Fruit fly (Drosophila melanogaster) whole organism, wandering third instar larva: ENCODE measurements around the gene Trpgamma.

Experiments
- Abd-B ChIP-seq: fragments of >200 bp; optimal IDR thresholded peaks from 2 replicates; lab custom pipeline; 2017; ENCODE audit warnings: missing biosample characterization, missing genetic modification characterization
- CG32264 ChIP-seq: fragments of 200-800 bp; sonication (Bioruptor generic); optimal IDR thresholded peaks from 2 replicates; lab custom pipeline; 2016; ENCODE audit warnings: missing biosample characterization, missing genetic modification characterization
- CG9705 ChIP-seq: fragments of 200-800 bp; sonication (Bioruptor generic); optimal IDR thresholded peaks from 2 replicates; lab custom pipeline; 2018; ENCODE audit warnings: missing biosample characterization, mild to moderate bottlenecking, missing genetic modification characterization
- CrebA ChIP-seq: fragments of 200-800 bp; sonication (Bioruptor generic); optimal IDR thresholded peaks from 2 replicates; lab custom pipeline; 2016; ENCODE audit warnings: missing biosample characterization, mild to moderate bottlenecking, missing genetic modification characterization, borderline replicate concordance
- Dfd ChIP-seq: fragments of >200 bp; optimal IDR thresholded peaks from 2 replicates; lab custom pipeline; 2017; ENCODE audit warnings: missing biosample characterization, missing genetic modification characterization
- Dif ChIP-seq: fragments of 200-275, 200-300 bp; sonication (Bioruptor generic); optimal IDR thresholded peaks from 2 replicates; lab custom pipeline; 2018; ENCODE audit warnings: missing biosample characterization, missing genetic modification characterization; ENCODE audit not compliant: partially characterized antibody
- GATAd ChIP-seq: sonication (Bioruptor generic); optimal IDR thresholded peaks from 2 replicates; lab custom pipeline; 2016; ENCODE audit warnings: missing biosample characterization, missing genetic modification characterization
- HLH106 ChIP-seq: fragments of 200-800 bp; optimal IDR thresholded peaks from 3 replicates; lab custom pipeline; 2019; ENCODE audit warnings: missing biosample characterization, mild to moderate bottlenecking, missing genetic modification characterization, moderate library complexity
- Hnf4 ChIP-seq: fragments of 200-800 bp; sonication (Bioruptor generic); optimal IDR thresholded peaks from 2 replicates; lab custom pipeline; 2016; ENCODE audit warnings: missing biosample characterization, mild to moderate bottlenecking, missing genetic modification characterization
- Hr78 ChIP-seq: fragments of >200 bp; optimal IDR thresholded peaks from 2 replicates; lab custom pipeline; 2017; ENCODE audit warnings: missing biosample characterization, missing genetic modification characterization
- Hr83 ChIP-seq: fragments of 200-300 bp; sonication (Bioruptor generic); optimal IDR thresholded peaks from 2 replicates; lab custom pipeline; 2016; ENCODE audit warnings: missing biosample characterization, mild to moderate bottlenecking, missing genetic modification characterization, moderate library complexity; ENCODE audit not compliant: poor library complexity, severe bottlenecking
- Jra ChIP-seq: sonication (Bioruptor generic); optimal IDR thresholded peaks from 2 replicates; lab custom pipeline; 2016; ENCODE audit warnings: missing biosample characterization, missing genetic modification characterization
- Mio ChIP-seq: sonication (Bioruptor generic); optimal IDR thresholded peaks from 2 replicates; lab custom pipeline; 2016; ENCODE audit warnings: missing biosample characterization, missing genetic modification characterization
- Myc ChIP-seq: fragments of >200 bp; optimal IDR thresholded peaks from 2 replicates; lab custom pipeline; 2017
- N ChIP-seq: fragments of >200 bp; optimal IDR thresholded peaks from 2 replicates; lab custom pipeline; 2018; ENCODE audit warnings: missing biosample characterization, missing external identifiers, missing genetic modification characterization
- OdsH ChIP-seq: fragments of 200-800 bp; sonication (Bioruptor generic); optimal IDR thresholded peaks from 2 replicates; lab custom pipeline; 2016; ENCODE audit warnings: missing biosample characterization, mild to moderate bottlenecking, missing genetic modification characterization
- Rel ChIP-seq, 2 experiments: fragments of 200-800 bp; sonication (Bioruptor generic) in 1 of 2; optimal IDR thresholded peaks; 2 replicates in 1 of 2; 3 replicates in 1 of 2; lab custom pipeline; 2016 to 2019; ENCODE audit warnings: mild to moderate bottlenecking in 2 of 2, missing biosample characterization in 2 of 2, missing genetic modification characterization in 2 of 2, moderate library complexity in 1 of 2
- Sp1 ChIP-seq: fragments of 200-800 bp; sonication (Bioruptor generic); optimal IDR thresholded peaks from 3 replicates; lab custom pipeline; 2019; ENCODE audit warnings: missing biosample characterization, mild to moderate bottlenecking, missing genetic modification characterization, moderate library complexity
- Vsx2 ChIP-seq: fragments of 200-300, 225-300 bp; sonication (Bioruptor generic); optimal IDR thresholded peaks from 2 replicates; lab custom pipeline; 2018; ENCODE audit warnings: missing biosample characterization, missing genetic modification characterization; ENCODE audit not compliant: partially characterized antibody
- br ChIP-seq: fragments of 200-800 bp; sonication (Bioruptor generic); optimal IDR thresholded peaks from 2 replicates; lab custom pipeline; 2016; ENCODE audit warnings: missing biosample characterization, missing genetic modification characterization
- brk ChIP-seq: fragments of 200-800 bp; sonication (Bioruptor generic); optimal IDR thresholded peaks from 2 replicates; lab custom pipeline; 2016; ENCODE audit warnings: missing biosample characterization, mild to moderate bottlenecking, missing genetic modification characterization
- dl ChIP-seq, 2 experiments: fragments of 175-275, 200-275 bp in 1 of 2; fragments of 200-275 bp in 1 of 2; sonication (Bioruptor generic); optimal IDR thresholded peaks; lab custom pipeline; 2018; ENCODE audit warnings: mild to moderate bottlenecking in 2 of 2, missing biosample characterization in 2 of 2, missing genetic modification characterization in 2 of 2, moderate library complexity in 2 of 2; ENCODE audit not compliant: partially characterized antibody in 2 of 2, insufficient read depth in 1 of 2
- dmrt93B ChIP-seq: fragments of 200-800 bp; sonication (Bioruptor generic); optimal IDR thresholded peaks from 2 replicates; lab custom pipeline; 2018; ENCODE audit warnings: missing biosample characterization, mild to moderate bottlenecking, missing genetic modification characterization
- dsf ChIP-seq: sonication (Bioruptor generic); optimal IDR thresholded peaks from 2 replicates; lab custom pipeline; 2016; ENCODE audit warnings: missing biosample characterization, missing genetic modification characterization, borderline replicate concordance
- ey ChIP-seq: fragments of 200-800 bp; sonication (Bioruptor generic); optimal IDR thresholded peaks from 2 replicates; lab custom pipeline; 2016; ENCODE audit warnings: missing biosample characterization, missing genetic modification characterization
- foxo ChIP-seq, 2 experiments: fragments of 200-800 bp; sonication (Bioruptor generic); optimal IDR thresholded peaks; 2 replicates in 1 of 2; 3 replicates in 1 of 2; lab custom pipeline; 2016 to 2017; ENCODE audit warnings: missing biosample characterization in 2 of 2, missing genetic modification characterization in 2 of 2
- fru ChIP-seq: fragments of 200-800 bp; sonication (Bioruptor generic); optimal IDR thresholded peaks from 3 replicates; lab custom pipeline; 2016; ENCODE audit warnings: missing biosample characterization, mild to moderate bottlenecking, missing genetic modification characterization
- h ChIP-seq: fragments of 200-800 bp; sonication (Bioruptor generic); optimal IDR thresholded peaks from 3 replicates; lab custom pipeline; 2016; ENCODE audit warnings: missing biosample characterization, mild to moderate bottlenecking, missing genetic modification characterization
- jim ChIP-seq: fragments of 175-275, 200-325 bp; sonication (Bioruptor generic); optimal IDR thresholded peaks from 2 replicates; lab custom pipeline; 2016; ENCODE audit warnings: missing biosample characterization, mild to moderate bottlenecking, missing genetic modification characterization
- lola ChIP-seq: fragments of >200 bp; optimal IDR thresholded peaks from 2 replicates; lab custom pipeline; 2017; ENCODE audit warnings: missing biosample characterization, missing genetic modification characterization
- pan ChIP-seq: fragments of >200 bp; optimal IDR thresholded peaks from 2 replicates; lab custom pipeline; 2017
- psq ChIP-seq: fragments of 200-800 bp; sonication (Bioruptor generic); optimal IDR thresholded peaks from 3 replicates; lab custom pipeline; 2017; ENCODE audit warnings: missing biosample characterization, mild to moderate bottlenecking, missing genetic modification characterization, moderate library complexity
- rgr ChIP-seq: fragments of 200-800 bp; sonication (Bioruptor generic); optimal IDR thresholded peaks from 3 replicates; lab custom pipeline; 2016; ENCODE audit warnings: missing biosample characterization, mild to moderate bottlenecking, missing genetic modification characterization
- sage ChIP-seq: fragments of 200-800 bp; sonication (Bioruptor generic); optimal IDR thresholded peaks from 2 replicates; lab custom pipeline; 2016; ENCODE audit warnings: missing biosample characterization, mild to moderate bottlenecking, missing genetic modification characterization
- sv ChIP-seq: fragments of 200-800 bp; sonication (Bioruptor generic); optimal IDR thresholded peaks from 3 replicates; lab custom pipeline; 2016; ENCODE audit warnings: missing biosample characterization, missing genetic modification characterization
- usp ChIP-seq: fragments of >200 bp; optimal IDR thresholded peaks from 2 replicates; lab custom pipeline; 2017; ENCODE audit warnings: missing biosample characterization, missing genetic modification characterization
- woc ChIP-seq: sonication (Bioruptor generic); optimal IDR thresholded peaks from 2 replicates; lab custom pipeline; 2016; ENCODE audit warnings: missing biosample characterization, mild to moderate bottlenecking, missing genetic modification characterization

Gene Trpgamma

dm6 chr2L:16679817-16680683, 3.5 kb upstream of the Trpgamma start, which contains the start of the genes grp and squ:
Gene grp, plus strand, starts transcription at chr2L:16680054.
Gene squ, plus strand, starts transcription at chr2L:16680054.
- TF ChIP-seq br (GFP tag; lab: Kevin White, UChicago) (peak; percentile 37), OdsH (peak; percentile 37), rgr (peak; percentile 6), dl (GFP tag; optimal IDR thresholded peaks at IDR 0.05; lab: Kevin White, UChicago; ENCODE audit: insufficient read depth in 1 of 2, partially characterized antibody in 2 of 2) (no peak), Hr83 (peak; percentile 22), foxo (GFP tag; optimal IDR thresholded peaks at IDR 0.05; lab: Kevin White, UChicago) (peak in 1 of 2 experiments; percentile 19), Myc (lab: Kevin White, UChicago) (peak; percentile 58), CG9705 (GFP tag; lab: Kevin White, UChicago) (no peak), Rel (GFP tag; optimal IDR thresholded peaks at IDR 0.05; lab: Kevin White, UChicago) (no peak), Rel (tag; optimal IDR thresholded peaks at IDR 0.05; lab: Kevin White, UChicago) (peak; percentile 33), Sp1 (GFP tag; lab: Kevin White, UChicago) (peak; percentile 35), fru (GFP tag; lab: Kevin White, UChicago) (peak; percentile 24)

- TF ChIP-seq Dfd (GFP tag; lab: Kevin White, UChicago) (peak; percentile 87), Jra (no peak), OdsH (no peak), jim (GFP tag; lab: Kevin White, UChicago) (no peak)
Measured at dm6 chr2L:16679073-16679472, 2.6 kb upstream of the Trpgamma start.

- TF ChIP-seq foxo (GFP tag; optimal IDR thresholded peaks at IDR 0.05; lab: Kevin White, UChicago), result no peak
- TF ChIP-seq Dfd (GFP tag; lab: Kevin White, UChicago), result no peak
- TF ChIP-seq Sp1 (GFP tag; lab: Kevin White, UChicago), result no peak
- TF ChIP-seq dmrt93B (GFP tag; lab: Kevin White, UChicago), result no peak
- TF ChIP-seq CG32264 (GFP tag; lab: Kevin White, UChicago), result no peak
- TF ChIP-seq Abd-B, result no peak
- TF ChIP-seq woc (GFP tag; lab: Kevin White, UChicago), result no peak
- TF ChIP-seq N, result no peak
- TF ChIP-seq rgr, result no peak
- no peak for TF ChIP-seq Rel (GFP tag; optimal IDR thresholded peaks at IDR 0.05; lab: Kevin White, UChicago)
- no peak for TF ChIP-seq Rel (tag; optimal IDR thresholded peaks at IDR 0.05; lab: Kevin White, UChicago)
- TF ChIP-seq Hnf4, result no peak
- TF ChIP-seq h, result no peak
- no peak for TF ChIP-seq br (GFP tag; lab: Kevin White, UChicago)
- TF ChIP-seq sage (GFP tag; lab: Kevin White, UChicago), result no peak
Measured at dm6 chr2L:16672290-16672689, 4.2 kb downstream of the Trpgamma start.

- TF ChIP-seq brk (GFP tag; lab: Kevin White, UChicago) (no peak), Jra (no peak), rgr (no peak), Dfd (GFP tag; lab: Kevin White, UChicago) (peak; percentile 79)
- TF ChIP-seq, all 38 proteins: peak for 1
Measured at dm6 chr2L:16657467-16657866, 19.0 kb downstream of the Trpgamma start.

dm6 chr2L:16656692-16657109, 19.8 kb downstream of the Trpgamma start:
- TF ChIP-seq ey (GFP tag; lab: Kevin White, UChicago), result peak; percentile 27
- no peak for TF ChIP-seq Mio (GFP tag; lab: Kevin White, UChicago)
- peak; percentile 99 for TF ChIP-seq Dif
- TF ChIP-seq HLH106, result peak; percentile 70
- TF ChIP-seq Hr78 (GFP tag; lab: Kevin White, UChicago), result no peak
- TF ChIP-seq jim (GFP tag; lab: Kevin White, UChicago), result no peak
- no peak for TF ChIP-seq Hnf4
- no peak for TF ChIP-seq CG32264 (GFP tag; lab: Kevin White, UChicago)
- no peak for TF ChIP-seq Dfd (GFP tag; lab: Kevin White, UChicago)
- no peak for TF ChIP-seq CG9705 (GFP tag; lab: Kevin White, UChicago)
- no peak for TF ChIP-seq sage (GFP tag; lab: Kevin White, UChicago)
- peak; percentile 43 for TF ChIP-seq sv (GFP tag; lab: Kevin White, UChicago)
- peak; percentile 90 for TF ChIP-seq Myc (lab: Kevin White, UChicago)
- TF ChIP-seq br (GFP tag; lab: Kevin White, UChicago), result peak; percentile 32
- peak; percentile 19 for TF ChIP-seq dsf (GFP tag; lab: Kevin White, UChicago)
- no peak for TF ChIP-seq OdsH
- no peak for TF ChIP-seq CrebA (GFP tag; lab: Kevin White, UChicago)
- TF ChIP-seq GATAd (GFP tag; lab: Kevin White, UChicago), result no peak
- no peak for TF ChIP-seq Abd-B
- no peak for TF ChIP-seq pan
- TF ChIP-seq Vsx2 (GFP tag; lab: Kevin White, UChicago), result peak; percentile 90
- TF ChIP-seq Sp1 (GFP tag; lab: Kevin White, UChicago), result peak; percentile 37
- peak; percentile 42 for TF ChIP-seq psq (GFP tag; lab: Kevin White, UChicago)
- TF ChIP-seq lola, result no peak
- no peak for TF ChIP-seq usp (GFP tag; lab: Kevin White, UChicago)
- TF ChIP-seq fru (GFP tag; lab: Kevin White, UChicago), result peak; percentile 48
- TF ChIP-seq Jra, result peak; percentile 33
- TF ChIP-seq Rel (GFP tag; optimal IDR thresholded peaks at IDR 0.05; lab: Kevin White, UChicago), result no peak
- TF ChIP-seq Rel (tag; optimal IDR thresholded peaks at IDR 0.05; lab: Kevin White, UChicago), result peak; percentile 4
- TF ChIP-seq rgr, result no peak
